Fruit fly (Drosophila melanogaster) whole organism, prepupa: Measurements from ENCODE around the gene CG44098.

Source experiments
- dsx ChIP-seq: fragments of 200-800 bp; optimal IDR thresholded peaks from 3 replicates; lab custom pipeline; 2019; ENCODE audit warnings: missing biosample characterization, mild to moderate bottlenecking, missing genetic modification characterization, moderate library complexity; ENCODE audit not compliant: poor library complexity, severe bottlenecking
- svp ChIP-seq: fragments of 200-800 bp; sonication (Bioruptor generic); peaks from one replicate; lab custom pipeline; 2016; ENCODE audit warnings: missing biosample characterization, missing genetic modification characterization

DNA sequence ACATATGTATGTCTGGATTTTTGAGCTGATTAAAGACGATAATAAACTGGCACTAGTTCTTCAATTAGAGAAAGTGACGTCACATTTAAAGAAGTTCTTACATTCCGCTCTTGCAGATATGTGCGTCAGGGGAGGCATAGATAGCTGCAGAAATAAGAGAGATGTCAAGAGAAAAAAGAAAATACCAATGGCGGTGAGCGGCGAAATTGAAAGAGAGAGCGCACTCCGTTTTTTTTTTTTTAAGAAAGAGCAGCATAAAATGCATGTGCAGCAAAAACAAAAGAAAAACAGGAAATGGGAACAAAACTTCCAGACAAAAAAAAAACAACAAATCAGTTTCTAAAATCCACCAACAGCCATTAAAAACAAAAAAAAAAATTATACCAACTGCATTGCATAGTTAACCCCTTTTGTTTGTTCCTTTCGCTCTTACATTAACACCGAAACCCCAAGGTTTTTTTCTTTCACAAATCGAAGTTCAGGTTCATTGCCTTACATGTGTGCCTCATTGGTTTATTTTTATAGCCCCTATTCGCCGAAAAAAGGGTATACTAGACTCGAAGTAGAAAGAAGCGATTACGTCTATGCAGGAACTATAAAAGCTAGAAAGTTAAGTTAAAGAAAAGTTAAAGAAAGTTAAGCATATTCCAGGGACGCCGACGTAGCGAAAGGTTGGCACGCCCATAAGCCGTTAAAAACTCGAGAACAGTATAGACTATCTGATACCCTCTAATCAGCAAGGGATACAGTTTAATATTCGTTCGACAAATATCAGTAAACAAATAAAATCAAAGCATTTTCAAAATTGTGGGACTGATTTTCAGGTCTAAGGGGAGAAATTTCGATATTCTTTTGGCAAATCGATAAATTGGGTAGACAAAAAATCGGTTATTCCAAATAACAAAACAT is 32.2 kb downstream of the CG44098 start:
- TF ChIP-seq svp (GFP tag; lab: Kevin White, UChicago) (no peak), dsx (GFP tag; lab: Kevin White, UChicago) (peak; percentile 49)
